Fruit fly (Drosophila melanogaster): Measurements from ENCODE around the gene LysP.

Gene LysP

dm6 chr3L:1178115-1178583 is 40.3 kb downstream of the LysP start:
- TF ChIP-seq Hr39 (GFP tag; optimal IDR thresholded peaks at IDR 0.05) (no peak), ss (GFP tag; optimal IDR thresholded peaks at IDR 0.05) (peak; percentile 82 to 84), fkh (GFP tag; optimal IDR thresholded peaks at IDR 0.05) (peak; percentile 7), CG1621 (tag; optimal IDR thresholded peaks at IDR 0.05) (peak; percentile 65), CG32006 (GFP tag; optimal IDR thresholded peaks at IDR 0.05) (peak; percentile 76), Eip93F (GFP tag; optimal IDR thresholded peaks at IDR 0.05) (no peak), OdsH (GFP tag; optimal IDR thresholded peaks at IDR 0.05) (peak; percentile 7), net (GFP tag; optimal IDR thresholded peaks at IDR 0.05) (peak; percentile 64), CG16779 (tag; optimal IDR thresholded peaks at IDR 0.05) (peak; percentile 27), cyc (GFP tag; optimal IDR thresholded peaks at IDR 0.05) (no peak), CG11902 (GFP tag; optimal IDR thresholded peaks at IDR 0.05) (no peak), CG10669 (GFP tag; optimal IDR thresholded peaks at IDR 0.05) (peak; percentile 61), Hr38 (GFP tag; optimal IDR thresholded peaks at IDR 0.05) (no peak), Gug (GFP tag; IDR thresholded peaks at IDR 0.05) (peak; percentile 57), CG8632 (GFP tag; optimal IDR thresholded peaks at IDR 0.05) (peak; percentile 19), vri (GFP tag; optimal IDR thresholded peaks at IDR 0.05) (peak; percentile 8), Smox (GFP tag; optimal IDR thresholded peaks at IDR 0.05) (no peak), CG10631 (GFP tag; optimal IDR thresholded peaks at IDR 0.05) (no peak), pdm3 (GFP tag; optimal IDR thresholded peaks at IDR 0.05) (peak; percentile 11), CG34406 (GFP tag; optimal IDR thresholded peaks at IDR 0.05) (peak; percentile 27), CG8319 (GFP tag; optimal IDR thresholded peaks at IDR 0.05) (no peak), CG6163 (GFP tag; IDR thresholded peaks at IDR 0.05) (peak; percentile 86), Sox102F (GFP tag; optimal IDR thresholded peaks at IDR 0.05) (no peak), Blimp-1 (GFP tag; optimal IDR thresholded peaks at IDR 0.05) (no peak), CG8119 (GFP tag; IDR thresholded peaks at IDR 0.05) (peak; percentile 78), CG6276 (GFP tag; optimal IDR thresholded peaks at IDR 0.05) (peak; percentile 43), CG15336 (GFP tag; IDR thresholded peaks at IDR 0.05) (peak; percentile 41; the same call in 1 of the 2 replicates), dsx (GFP tag; optimal IDR thresholded peaks at IDR 0.05; ENCODE audit: poor library complexity, severe bottlenecking) (peak; percentile 72), svp (GFP tag) (no peak), CG31627 (GFP tag; optimal IDR thresholded peaks at IDR 0.05) (no peak), salr (GFP tag; optimal IDR thresholded peaks at IDR 0.05) (peak; percentile 60 to 65), CG11294 (GFP tag; IDR thresholded peaks at IDR 0.05) (0 out of 2 replicates have a peak, but pooled peaks have one; percentile 33), Met (GFP tag; optimal IDR thresholded peaks at IDR 0.05) (no peak), spab (GFP tag; optimal IDR thresholded peaks at IDR 0.05) (peak; percentile 59), CG9139 (GFP tag; optimal IDR thresholded peaks at IDR 0.05) (no peak), CG7368 (GFP tag; optimal IDR thresholded peaks at IDR 0.05) (no peak), CG3032 (tag; optimal IDR thresholded peaks at IDR 0.05) (peak; percentile 69), lz (GFP tag; optimal IDR thresholded peaks at IDR 0.05) (no peak), Ets21C (GFP tag; optimal IDR thresholded peaks at IDR 0.05) (no peak), Sox14 (GFP tag; optimal IDR thresholded peaks at IDR 0.05) (peak; percentile 60), CG6854 (GFP tag; optimal IDR thresholded peaks at IDR 0.05) (no peak), achi (GFP tag; optimal IDR thresholded peaks at IDR 0.05) (peak; percentile 20), CG6808 (GFP tag; optimal IDR thresholded peaks at IDR 0.05) (peak; percentile 80), eg (GFP tag; IDR thresholded peaks at IDR 0.05) (peak; percentile 75), CG4318 (GFP tag; optimal IDR thresholded peaks at IDR 0.05) (no peak), CG11762 (GFP tag; optimal IDR thresholded peaks at IDR 0.05; ENCODE audit: insufficient read depth) (peak; percentile 5), fd59A (GFP tag; optimal IDR thresholded peaks at IDR 0.05) (peak; percentile 69), Hr4 (GFP tag; optimal IDR thresholded peaks at IDR 0.05) (peak; percentile 19), Eip75B (GFP tag; optimal IDR thresholded peaks at IDR 0.05) (peak; percentile 42), Lpt (GFP tag; optimal IDR thresholded peaks at IDR 0.05) (peak; percentile 79), dac (GFP tag; optimal IDR thresholded peaks at IDR 0.05) (peak; percentile 75), topi (GFP tag; optimal IDR thresholded peaks at IDR 0.05) (no peak)
